Worm (Caenorhabditis elegans) whole organism, midembryonic: ENCODE results near the gene daf-22.

Experiments used
- T22C8.4 ChIP-seq: fragments of 200-800 bp; sonication (Bioruptor generic); IDR thresholded peaks from 2 replicates; pipeline ENCODE4 v1.3.6; 2022; ENCODE audit warnings: missing genetic modification characterization, missing compliant biosample characterization
- flt-1 ChIP-seq: fragments of 200-800 bp; sonication (Bioruptor generic); IDR thresholded peaks from 2 replicates; pipeline ENCODE4 v1.3.6; 2022; ENCODE audit warnings: missing genetic modification characterization, missing compliant biosample characterization
- klf-2 ChIP-seq: fragments of 200-800 bp; sonication (Bioruptor generic); conservative IDR thresholded peaks from 2 replicates; pipeline ENCODE4 v1.3.6; 2022; ENCODE audit warnings: missing genetic modification reagents, missing genetic modification characterization, missing compliant biosample characterization
- med-1 ChIP-seq: sonication (generic microtip); optimal IDR thresholded peaks from 2 replicates; lab custom pipeline; 2017; ENCODE audit warnings: missing genetic modification characterization, mild to moderate bottlenecking, missing compliant biosample characterization, antibody characterized with exemption, missing genetic modification reagents; ENCODE audit not compliant: insufficient read depth
- tab-1 ChIP-seq: fragments of 200-800 bp; sonication (Bioruptor generic); IDR thresholded peaks from 2 replicates; pipeline ENCODE4 v1.3.6; 2022; ENCODE audit warnings: missing genetic modification characterization, missing compliant biosample characterization
- ztf-23 ChIP-seq: fragments of 200-800 bp; sonication (Bioruptor generic); IDR thresholded peaks from 2 replicates; pipeline ENCODE4 v1.3.6; 2022; ENCODE audit warnings: missing genetic modification reagents, missing genetic modification characterization, missing compliant biosample characterization

ce11 chrII:12389783-12390182, 35.7 kb downstream of the daf-22 start, which contains the start of gene Y57A10B.6:
- TF ChIP-seq ztf-23 (no peak), flt-1 (GFP tag; lab: Robert Waterston, UW) (no peak), med-1 (GFP tag; lab: Kevin White, UChicago) (no peak), T22C8.4 (GFP tag; lab: Robert Waterston, UW) (no peak), klf-2 (GFP tag; lab: Robert Waterston, UW) (no peak), tab-1 (GFP tag; lab: Robert Waterston, UW) (no peak)
